Worm (Caenorhabditis elegans) whole organism, L2 larva: ENCODE data around the gene fbxb-62.

ENCODE experiments used
- C34F6.9 ChIP-seq: fragments of 150-350 bp; optimal IDR thresholded peaks from 2 replicates; lab custom pipeline; 2014; ENCODE audit warnings: missing biosample characterization, missing genetic modification characterization
- R02D3.7 ChIP-seq: fragments of 150-350 bp; optimal IDR thresholded peaks from 2 replicates; lab custom pipeline; 2014; ENCODE audit warnings: missing biosample characterization, missing genetic modification characterization
- ZK546.5 ChIP-seq: sonication (generic microtip); optimal IDR thresholded peaks from 2 replicates; lab custom pipeline; 2017; ENCODE audit warnings: missing biosample characterization, missing genetic modification characterization
- alr-1 ChIP-seq: fragments of 150-350 bp; optimal IDR thresholded peaks from 2 replicates; lab custom pipeline; 2014; ENCODE audit warnings: missing biosample characterization, missing genetic modification characterization
- ama-1 ChIP-seq: fragments of 150-350 bp; optimal IDR thresholded peaks from 2 replicates; lab custom pipeline; 2018; ENCODE audit warnings: inconsistent platforms
- ceh-16 ChIP-seq: fragments of 150-350 bp; optimal IDR thresholded peaks from 2 replicates; lab custom pipeline; 2014; ENCODE audit warnings: missing biosample characterization, missing genetic modification characterization
- ceh-82 ChIP-seq: fragments of 150-350 bp; optimal IDR thresholded peaks from 2 replicates; lab custom pipeline; 2014; ENCODE audit warnings: missing biosample characterization, missing genetic modification characterization
- crh-2 ChIP-seq: sonication (generic microtip); optimal IDR thresholded peaks from 2 replicates; lab custom pipeline; 2017; ENCODE audit warnings: missing biosample characterization, missing genetic modification characterization
- elt-3 ChIP-seq: sonication (generic microtip); optimal IDR thresholded peaks from 2 replicates; lab custom pipeline; 2017; ENCODE audit warnings: missing biosample characterization, missing genetic modification characterization
- gmeb-1 ChIP-seq: fragments of 150-350 bp; optimal IDR thresholded peaks from 2 replicates; lab custom pipeline; 2014; ENCODE audit warnings: missing biosample characterization, missing genetic modification characterization
- lin-13 ChIP-seq: fragments of 150-350 bp; optimal IDR thresholded peaks from 2 replicates; lab custom pipeline; 2014; ENCODE audit warnings: missing biosample characterization, missing genetic modification reagents, missing genetic modification characterization
- lsy-2 ChIP-seq, 2 experiments: fragments of 150-350 bp in 1 of 2; sonication (generic microtip) in 1 of 2; optimal IDR thresholded peaks; 2 replicates each; lab custom pipeline; 2014 to 2017; ENCODE audit warnings: missing biosample characterization in 2 of 2, missing genetic modification characterization in 2 of 2
- mab-5 ChIP-seq: fragments of 150-350 bp; optimal IDR thresholded peaks from 2 replicates; lab custom pipeline; 2014; ENCODE audit warnings: missing biosample characterization, missing genetic modification characterization
- mbf-1 ChIP-seq: sonication (generic microtip); optimal IDR thresholded peaks from 2 replicates; lab custom pipeline; 2017; ENCODE audit warnings: missing biosample characterization, missing genetic modification characterization
- mdl-1 ChIP-seq, 2 experiments: fragments of 150-350 bp in 1 of 2; sonication (generic microtip) in 1 of 2; optimal IDR thresholded peaks; 2 replicates each; lab custom pipeline; 2017; ENCODE audit warnings: missing biosample characterization in 2 of 2, missing genetic modification characterization in 2 of 2
- nhr-11 ChIP-seq: fragments of 150-350 bp; optimal IDR thresholded peaks from 2 replicates; lab custom pipeline; 2014; ENCODE audit warnings: missing biosample characterization, missing genetic modification characterization
- nhr-12 ChIP-seq: fragments of 150-350 bp; optimal IDR thresholded peaks from 2 replicates; lab custom pipeline; 2014; ENCODE audit warnings: missing biosample characterization, missing genetic modification characterization
- nhr-21 ChIP-seq: fragments of 150-350 bp; optimal IDR thresholded peaks from 2 replicates; lab custom pipeline; 2014; ENCODE audit warnings: missing biosample characterization, missing genetic modification characterization
- nhr-23 ChIP-seq: fragments of 150-350 bp; optimal IDR thresholded peaks from 2 replicates; lab custom pipeline; 2014; ENCODE audit warnings: missing biosample characterization, missing genetic modification reagents, missing genetic modification characterization
- nhr-77 ChIP-seq: fragments of 150-350 bp; optimal IDR thresholded peaks from 2 replicates; lab custom pipeline; 2014; ENCODE audit warnings: missing biosample characterization, missing genetic modification characterization
- peb-1 ChIP-seq: fragments of 150-350 bp; optimal IDR thresholded peaks from 2 replicates; lab custom pipeline; 2014; ENCODE audit warnings: missing biosample characterization, missing genetic modification characterization
- sem-4 ChIP-seq: fragments of 150-350 bp; optimal IDR thresholded peaks from 2 replicates; lab custom pipeline; 2014; ENCODE audit warnings: missing biosample characterization, missing genetic modification reagents, missing genetic modification characterization
- skn-1 ChIP-seq: sonication (generic microtip); optimal IDR thresholded peaks from 2 replicates; lab custom pipeline; 2017; ENCODE audit warnings: missing biosample characterization, missing genetic modification characterization
- sma-9 ChIP-seq, 2 experiments: fragments of 150-350 bp in 1 of 2; sonication (generic microtip) in 1 of 2; optimal IDR thresholded peaks; 2 replicates each; lab custom pipeline; 2014 to 2016; ENCODE audit warnings: missing genetic modification characterization in 2 of 2, mild to moderate bottlenecking in 1 of 2, missing biosample characterization in 1 of 2, missing compliant biosample characterization in 1 of 2, missing genetic modification reagents in 1 of 2, moderate library complexity in 1 of 2
- snpc-4 ChIP-seq: fragments of 150-350 bp; optimal IDR thresholded peaks from 2 replicates; lab custom pipeline; 2014; ENCODE audit warnings: missing biosample characterization, missing genetic modification characterization
- unc-55 ChIP-seq: fragments of 150-350 bp; sonication (generic microtip); optimal IDR thresholded peaks from 3 replicates; lab custom pipeline; 2014; ENCODE audit warnings: missing biosample characterization, missing genetic modification reagents, missing genetic modification characterization
- unc-62 ChIP-seq: fragments of 150-350 bp; optimal IDR thresholded peaks from 2 replicates; lab custom pipeline; 2014; ENCODE audit warnings: missing biosample characterization, missing genetic modification reagents, missing genetic modification characterization
- zag-1 ChIP-seq: fragments of 150-350 bp; optimal IDR thresholded peaks from 2 replicates; lab custom pipeline; 2014; ENCODE audit warnings: missing biosample characterization, missing genetic modification characterization
- ztf-1 ChIP-seq: fragments of 200-800 bp; sonication (Bioruptor generic); conservative IDR thresholded peaks from 2 replicates; pipeline ENCODE4 v1.3.6; 2022; ENCODE audit warnings: missing genetic modification characterization, missing compliant biosample characterization

fbxb-62 gene

ce11 chrV:19260686-19261085 lies 41.1 kb downstream of the fbxb-62 start:
- TF ChIP-seq nhr-23 (tag; lab: Kevin White, UChicago) (no peak), snpc-4 (tag; lab: Kevin White, UChicago) (no peak)

ce11 chrV:19259403-19259802 lies 42.4 kb downstream of the fbxb-62 start:
- TF ChIP-seq R02D3.7 (tag; lab: Kevin White, UChicago) (no peak), mab-5 (no peak), nhr-12 (tag; lab: Kevin White, UChicago) (no peak), elt-3 (tag; lab: Kevin White, UChicago) (no peak), ceh-82 (tag; lab: Kevin White, UChicago) (no peak), ceh-16 (tag; lab: Kevin White, UChicago) (no peak), nhr-11 (tag; lab: Kevin White, UChicago) (no peak)

DNA sequence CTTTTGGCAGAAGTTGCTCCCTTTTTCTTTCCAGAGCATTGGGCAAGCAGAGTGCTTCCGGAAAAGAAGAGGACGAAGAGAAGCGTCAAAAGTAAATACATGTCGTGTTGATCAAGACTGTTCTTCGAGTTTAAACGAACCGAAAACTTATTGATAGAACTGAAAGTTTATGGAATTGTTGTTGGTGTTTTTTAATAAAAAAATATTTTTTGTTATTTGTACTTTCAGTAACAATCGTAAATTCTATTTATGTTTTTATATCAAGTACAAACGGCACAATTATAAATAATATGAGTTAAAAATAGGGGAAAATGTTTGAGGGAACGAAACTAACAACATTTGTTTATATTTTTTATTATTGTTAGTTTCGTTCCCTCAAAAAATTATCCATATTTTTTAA lies 44.2 kb downstream of the fbxb-62 start, which contains the start of gene F21D9.3:
Gene F21D9.3, minus strand, starts transcription at position 101 of the 400 bp plus-strand sequence.
- TF ChIP-seq lsy-2 (tag; optimal IDR thresholded peaks at IDR 0.05; lab: Kevin White, UChicago): no peak
- no peak for TF ChIP-seq ceh-16 (tag; lab: Kevin White, UChicago)
- no peak for TF ChIP-seq C34F6.9 (tag; lab: Kevin White, UChicago)
- TF ChIP-seq skn-1: no peak
- TF ChIP-seq mbf-1 (tag; lab: Kevin White, UChicago): no peak
- TF ChIP-seq lin-13 (GFP tag; lab: Kevin White, UChicago): no peak
- TF ChIP-seq zag-1 (tag; lab: Kevin White, UChicago): no peak
- TF ChIP-seq crh-2: no peak
- TF ChIP-seq nhr-77 (tag; lab: Kevin White, UChicago): no peak
- TF ChIP-seq alr-1 (tag; lab: Kevin White, UChicago): no peak
- TF ChIP-seq nhr-12 (tag; lab: Kevin White, UChicago): no peak
- no peak for TF ChIP-seq ZK546.5 (tag; lab: Kevin White, UChicago)
- TF ChIP-seq sma-9 (GFP tag; optimal IDR thresholded peaks at IDR 0.05; lab: Kevin White, UChicago): no peak
- no peak for TF ChIP-seq sma-9 (tag; optimal IDR thresholded peaks at IDR 0.05; lab: Kevin White, UChicago)
- TF ChIP-seq, all 48 proteins: peak for 0

ce11 chrV:19253520-19253919 lies 48.3 kb downstream of the fbxb-62 start, which contains the start of gene F21D9.4:
Gene F21D9.4 (plus strand): TSS chrV:19253820.
- TF ChIP-seq peb-1 (tag; lab: Kevin White, UChicago): no peak
- no peak for TF ChIP-seq ama-1 (lab: Kevin White, UChicago)
- no peak for TF ChIP-seq ceh-82 (tag; lab: Kevin White, UChicago)
- TF ChIP-seq, all 48 proteins: peak for 0

DNA sequence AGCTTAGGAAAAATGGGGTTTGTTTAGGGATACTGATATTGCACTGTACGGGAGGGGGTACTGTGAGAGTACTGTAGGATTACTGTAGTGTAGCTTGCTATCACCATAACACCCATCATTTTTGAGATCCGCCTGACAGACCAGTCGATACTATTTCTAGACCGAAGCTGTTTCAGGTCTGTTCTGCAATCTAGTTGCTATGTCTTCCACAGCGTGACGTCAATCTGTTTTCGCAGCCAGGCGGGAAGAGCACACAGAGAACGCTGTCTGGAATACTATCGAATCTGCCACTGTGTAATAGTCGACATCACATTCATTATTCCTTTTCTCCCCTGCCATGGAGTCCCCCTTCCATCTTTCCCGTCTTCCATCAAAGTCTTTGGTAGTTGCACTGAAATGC lies 50.0 kb downstream of the fbxb-62 start, which contains the start of gene F21D9.11:
Gene F21D9.11, plus strand, starts transcription at position 301 of the 400 bp plus-strand sequence.
- TF ChIP-seq mbf-1 (tag; lab: Kevin White, UChicago) (no peak), unc-62 (GFP tag; lab: Kevin White, UChicago) (no peak), nhr-21 (tag; lab: Kevin White, UChicago) (no peak), unc-55 (no peak), sem-4 (no peak), mdl-1 (tag; optimal IDR thresholded peaks at IDR 0.05; lab: Kevin White, UChicago) (no peak), gmeb-1 (tag; lab: Kevin White, UChicago) (no peak), ztf-1 (no peak), nhr-23 (tag; lab: Kevin White, UChicago) (no peak), lin-13 (GFP tag; lab: Kevin White, UChicago) (no peak), ama-1 (lab: Kevin White, UChicago) (no peak)
